Fruit fly (Drosophila melanogaster): ENCODE measurements around the gene CG11353.

CG11353 gene

dm6 chr3L:4531941-4532478 lies 960 bp upstream of the CG11353 start, which contains the start of gene Tie:
Tie (minus strand) TSS chr3L:4532145.
- peak; percentile 34 for TF ChIP-seq CG17801 (GFP tag; optimal IDR thresholded peaks at IDR 0.05; ENCODE audit: partially characterized antibody)

- peak; percentile 24 for TF ChIP-seq CG17801 (GFP tag; optimal IDR thresholded peaks at IDR 0.05; ENCODE audit: partially characterized antibody)
Measured at dm6 chr3L:4533941-4534340, 971 bp downstream of the CG11353 start.

dm6 chr3L:4534481-4534880 lies 1.5 kb downstream of the CG11353 start:
- TF ChIP-seq CG17801 (GFP tag; optimal IDR thresholded peaks at IDR 0.05; ENCODE audit: partially characterized antibody) = no peak

- no peak for TF ChIP-seq CG17801 (GFP tag; optimal IDR thresholded peaks at IDR 0.05; ENCODE audit: partially characterized antibody)
Measured at dm6 chr3L:4541070-4541469, 8.1 kb downstream of the CG11353 start, which contains the start of gene CG32243. CG32243 (minus strand) TSS chr3L:4541244.

- TF ChIP-seq CG17801 (GFP tag; optimal IDR thresholded peaks at IDR 0.05; ENCODE audit: partially characterized antibody) = peak; percentile 99
Measured at dm6 chr3L:4541573-4542371, 8.8 kb downstream of the CG11353 start, which contains the start of gene CG11357. CG11357 (plus strand) TSS chr3L:4542051.

- no peak for TF ChIP-seq CG17801 (GFP tag; optimal IDR thresholded peaks at IDR 0.05; ENCODE audit: partially characterized antibody)
Measured at dm6 chr3L:4542530-4542929, 9.6 kb downstream of the CG11353 start.

- no peak for TF ChIP-seq CG17801 (GFP tag; optimal IDR thresholded peaks at IDR 0.05; ENCODE audit: partially characterized antibody)
Measured at dm6 chr3L:4543034-4543806, 10.2 kb downstream of the CG11353 start.

dm6 chr3L:4543807-4544197 lies 10.8 kb downstream of the CG11353 start:
- no peak for TF ChIP-seq CG17801 (GFP tag; optimal IDR thresholded peaks at IDR 0.05; ENCODE audit: partially characterized antibody)

dm6 chr3L:4544633-4545032 lies 11.7 kb downstream of the CG11353 start:
- TF ChIP-seq CG17801 (GFP tag; optimal IDR thresholded peaks at IDR 0.05; ENCODE audit: partially characterized antibody) = no peak

- TF ChIP-seq CG17801 (GFP tag; optimal IDR thresholded peaks at IDR 0.05; ENCODE audit: partially characterized antibody) = no peak
Measured at dm6 chr3L:4545138-4545537, 12.2 kb downstream of the CG11353 start.

- TF ChIP-seq CG17801 (GFP tag; optimal IDR thresholded peaks at IDR 0.05; ENCODE audit: partially characterized antibody) = no peak
Measured at dm6 chr3L:4545731-4546130, 12.8 kb downstream of the CG11353 start.

- TF ChIP-seq CG17801 (GFP tag; optimal IDR thresholded peaks at IDR 0.05; ENCODE audit: partially characterized antibody) = no peak
Measured at dm6 chr3L:4546650-4547049, 13.7 kb downstream of the CG11353 start.

- no peak for TF ChIP-seq CG17801 (GFP tag; optimal IDR thresholded peaks at IDR 0.05; ENCODE audit: partially characterized antibody)
Measured at dm6 chr3L:4548380-4548779, 15.4 kb downstream of the CG11353 start.

dm6 chr3L:4549341-4549740 lies 16.4 kb downstream of the CG11353 start:
- TF ChIP-seq CG17801 (GFP tag; optimal IDR thresholded peaks at IDR 0.05; ENCODE audit: partially characterized antibody) = no peak

dm6 chr3L:4550153-4550802 lies 17.3 kb downstream of the CG11353 start:
- no peak for TF ChIP-seq CG17801 (GFP tag; optimal IDR thresholded peaks at IDR 0.05; ENCODE audit: partially characterized antibody)
